Fruit fly (Drosophila melanogaster): ENCODE results near the gene CG43233.

CG43233 gene

DNA sequence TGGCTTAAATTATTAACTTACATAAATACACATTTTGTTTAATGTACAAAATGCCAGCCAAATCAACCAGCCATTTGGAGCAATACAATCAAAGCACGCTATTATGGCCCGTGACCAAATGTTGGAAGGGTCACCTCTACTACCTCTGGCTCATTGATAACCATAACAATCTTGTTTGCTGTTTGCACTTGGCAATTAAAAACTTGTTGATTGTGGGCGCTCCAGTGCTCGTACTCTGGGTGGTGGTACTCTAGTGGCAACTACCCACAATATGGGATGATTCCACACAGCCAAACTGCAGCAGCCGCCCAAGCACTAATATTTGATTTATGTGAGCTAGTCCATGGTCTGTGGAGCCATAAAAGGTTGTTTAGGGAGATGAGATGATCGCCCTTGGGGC, 42.0 kb downstream of the CG43233 start:
- peak; percentile 41 for TF ChIP-seq Crg-1 (GFP tag; optimal IDR thresholded peaks at IDR 0.05)
- TF ChIP-seq Mnt (GFP tag; optimal IDR thresholded peaks at IDR 0.05) = no peak
- no peak for TF ChIP-seq Hr96 (GFP tag; optimal IDR thresholded peaks at IDR 0.05)
- TF ChIP-seq cic (GFP tag; optimal IDR thresholded peaks at IDR 0.05) = peak; percentile 66
- peak; percentile 30 for TF ChIP-seq CG11617 (GFP tag; optimal IDR thresholded peaks at IDR 0.05)
- peak; percentile 40 for TF ChIP-seq CG7045 (GFP tag; optimal IDR thresholded peaks at IDR 0.05)

DNA sequence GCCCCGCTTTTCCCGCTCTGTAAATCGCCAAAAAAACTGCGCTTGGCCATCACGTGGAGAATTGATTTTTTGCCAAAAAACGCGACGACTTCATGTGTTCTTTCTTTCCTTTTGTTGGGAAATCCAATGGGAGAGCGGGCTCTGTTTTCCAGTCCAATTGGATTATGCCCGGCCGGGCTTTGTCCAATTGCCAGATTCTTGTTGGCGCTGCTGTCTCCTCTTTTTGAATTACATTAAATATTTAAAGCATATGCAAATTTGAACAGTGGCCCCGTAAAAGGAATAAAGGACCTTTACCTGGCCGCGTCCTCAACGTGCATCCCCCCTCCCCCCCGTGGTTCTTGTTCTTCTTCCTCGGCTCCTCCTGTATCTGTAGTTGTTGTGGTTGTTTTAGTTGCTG, 43.7 kb downstream of the CG43233 start:
- TF ChIP-seq kay (GFP tag; ENCODE audit: borderline replicate concordance) (peak; percentile 68), cnc (optimal IDR thresholded peaks at IDR 0.05) (no peak)

DNA sequence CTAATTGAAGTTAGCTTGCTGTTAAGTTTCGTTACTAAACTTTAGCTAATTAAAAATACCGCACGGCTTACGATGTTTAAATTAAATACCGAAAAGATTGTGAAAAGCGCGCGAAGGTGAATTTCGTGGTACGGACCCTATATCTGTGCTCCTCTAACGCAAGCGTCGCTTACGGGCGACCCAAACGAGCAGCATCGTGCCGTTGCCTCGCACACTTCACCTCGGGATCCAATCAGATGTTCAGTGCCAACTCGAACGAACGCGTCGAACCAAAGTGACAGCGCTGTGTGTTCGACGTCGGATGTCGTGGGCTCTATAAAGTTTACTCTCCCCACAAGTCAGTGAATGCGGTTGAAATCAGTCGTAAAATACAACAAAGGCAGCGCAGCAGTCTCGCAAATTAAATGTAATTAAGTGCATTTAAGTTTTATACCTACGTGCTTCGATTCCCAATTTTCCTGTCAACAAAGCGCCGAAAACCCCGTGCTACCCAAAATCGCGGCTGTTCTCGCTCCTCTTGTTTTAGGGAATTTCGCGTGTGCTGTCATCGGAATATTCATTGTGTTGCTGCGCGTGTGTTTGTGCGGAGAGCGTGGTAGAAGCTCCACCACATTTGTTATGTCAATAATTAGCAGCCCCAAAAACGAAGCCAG, 44.3 kb downstream of the CG43233 start:
- TF ChIP-seq Crg-1 (GFP tag; optimal IDR thresholded peaks at IDR 0.05) (no peak), Clk (GFP tag; optimal IDR thresholded peaks at IDR 0.05) (no peak), CG5204 (GFP tag; optimal IDR thresholded peaks at IDR 0.05) (no peak), CG1620 (GFP tag; optimal IDR thresholded peaks at IDR 0.05) (no peak), tj (GFP tag; optimal IDR thresholded peaks at IDR 0.05) (peak; percentile 23), CG12768 (GFP tag; optimal IDR thresholded peaks at IDR 0.05) (no peak), bab1 (GFP tag; optimal IDR thresholded peaks at IDR 0.05) (peak; percentile 62), pad (GFP tag; optimal IDR thresholded peaks at IDR 0.05) (peak; percentile 26), kay (GFP tag; ENCODE audit: borderline replicate concordance) (no peak), cnc (optimal IDR thresholded peaks at IDR 0.05) (no peak), CG7045 (GFP tag; optimal IDR thresholded peaks at IDR 0.05) (peak; percentile 26), cic (GFP tag; optimal IDR thresholded peaks at IDR 0.05) (peak; percentile 61), CG33017 (tag; optimal IDR thresholded peaks at IDR 0.05) (peak; percentile 7), toe (GFP tag; optimal IDR thresholded peaks at IDR 0.05) (no peak), CG7101 (tag; optimal IDR thresholded peaks at IDR 0.05) (peak; percentile 47), CG14711 (tag; optimal IDR thresholded peaks at IDR 0.05) (no peak), ovo (GFP tag; optimal IDR thresholded peaks at IDR 0.05) (no peak), CG11617 (GFP tag; optimal IDR thresholded peaks at IDR 0.05) (peak; percentile 59), Hr96 (GFP tag; optimal IDR thresholded peaks at IDR 0.05) (no peak), Mnt (GFP tag; optimal IDR thresholded peaks at IDR 0.05) (peak; percentile 72)

DNA sequence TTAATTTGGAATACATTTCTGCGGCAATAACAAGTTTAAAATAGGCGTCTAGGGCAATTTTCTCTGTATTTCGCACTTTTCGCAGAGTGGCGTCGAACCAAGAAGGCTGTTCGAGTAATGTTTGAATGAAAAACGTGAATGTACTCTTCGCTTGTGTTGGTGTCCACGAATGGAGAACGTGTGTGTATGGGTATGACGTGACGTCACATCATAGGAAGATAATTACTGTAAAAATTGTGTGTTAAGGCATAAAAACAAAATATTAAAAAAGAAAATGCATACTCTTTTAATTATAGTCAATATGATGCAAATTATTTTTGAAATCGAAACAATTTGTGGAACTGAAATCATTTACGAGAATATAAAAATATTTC, 44.8 kb downstream of the CG43233 start:
- no peak for TF ChIP-seq CG12768 (GFP tag; optimal IDR thresholded peaks at IDR 0.05)
- TF ChIP-seq CG7101 (tag; optimal IDR thresholded peaks at IDR 0.05) = no peak
- TF ChIP-seq CG5204 (GFP tag; optimal IDR thresholded peaks at IDR 0.05) = no peak
- TF ChIP-seq pad (GFP tag; optimal IDR thresholded peaks at IDR 0.05) = no peak
- TF ChIP-seq CG14711 (tag; optimal IDR thresholded peaks at IDR 0.05) = no peak
- no peak for TF ChIP-seq Crg-1 (GFP tag; optimal IDR thresholded peaks at IDR 0.05)
- no peak for TF ChIP-seq toe (GFP tag; optimal IDR thresholded peaks at IDR 0.05)
- no peak for TF ChIP-seq ovo (GFP tag; optimal IDR thresholded peaks at IDR 0.05)
- no peak for TF ChIP-seq CG11617 (GFP tag; optimal IDR thresholded peaks at IDR 0.05)

DNA sequence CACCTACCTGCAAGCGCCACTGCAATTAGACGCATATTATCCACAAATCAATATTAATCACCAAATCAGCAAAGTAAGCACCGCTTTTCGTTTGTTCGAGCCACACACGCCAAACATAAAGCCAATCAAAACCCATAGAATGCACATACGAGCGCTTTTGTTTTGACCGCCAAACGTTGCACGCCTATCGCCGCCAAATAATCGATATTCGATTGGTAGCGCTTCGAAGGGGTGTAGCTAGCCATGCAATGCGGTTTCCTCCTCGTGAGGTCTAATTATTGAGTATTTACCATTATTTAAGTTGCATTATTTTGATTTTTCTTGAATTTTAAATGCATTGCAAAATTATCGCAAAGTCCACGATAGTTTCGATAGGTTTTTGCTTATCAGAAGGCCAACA, 45.8 kb downstream of the CG43233 start:
- TF ChIP-seq cic (GFP tag; optimal IDR thresholded peaks at IDR 0.05) = no peak
- no peak for TF ChIP-seq ovo (GFP tag; optimal IDR thresholded peaks at IDR 0.05)
- TF ChIP-seq kay (GFP tag; ENCODE audit: borderline replicate concordance) = no peak
- no peak for TF ChIP-seq cnc (optimal IDR thresholded peaks at IDR 0.05)
- no peak for TF ChIP-seq CG5204 (GFP tag; optimal IDR thresholded peaks at IDR 0.05)
- TF ChIP-seq pad (GFP tag; optimal IDR thresholded peaks at IDR 0.05) = no peak
- no peak for TF ChIP-seq CG12768 (GFP tag; optimal IDR thresholded peaks at IDR 0.05)
- no peak for TF ChIP-seq Mnt (GFP tag; optimal IDR thresholded peaks at IDR 0.05)
- no peak for TF ChIP-seq Hr96 (GFP tag; optimal IDR thresholded peaks at IDR 0.05)
- no peak for TF ChIP-seq CG33017 (tag; optimal IDR thresholded peaks at IDR 0.05)
- no peak for TF ChIP-seq CG11617 (GFP tag; optimal IDR thresholded peaks at IDR 0.05)
- TF ChIP-seq tj (GFP tag; optimal IDR thresholded peaks at IDR 0.05) = no peak
- TF ChIP-seq CG1620 (GFP tag; optimal IDR thresholded peaks at IDR 0.05) = no peak
- no peak for TF ChIP-seq CG14711 (tag; optimal IDR thresholded peaks at IDR 0.05)
- no peak for TF ChIP-seq bab1 (GFP tag; optimal IDR thresholded peaks at IDR 0.05)
- no peak for TF ChIP-seq Crg-1 (GFP tag; optimal IDR thresholded peaks at IDR 0.05)
- TF ChIP-seq CG7045 (GFP tag; optimal IDR thresholded peaks at IDR 0.05) = no peak
- no peak for TF ChIP-seq Clk (GFP tag; optimal IDR thresholded peaks at IDR 0.05)
- TF ChIP-seq CG7101 (tag; optimal IDR thresholded peaks at IDR 0.05) = no peak
- TF ChIP-seq toe (GFP tag; optimal IDR thresholded peaks at IDR 0.05) = no peak

DNA sequence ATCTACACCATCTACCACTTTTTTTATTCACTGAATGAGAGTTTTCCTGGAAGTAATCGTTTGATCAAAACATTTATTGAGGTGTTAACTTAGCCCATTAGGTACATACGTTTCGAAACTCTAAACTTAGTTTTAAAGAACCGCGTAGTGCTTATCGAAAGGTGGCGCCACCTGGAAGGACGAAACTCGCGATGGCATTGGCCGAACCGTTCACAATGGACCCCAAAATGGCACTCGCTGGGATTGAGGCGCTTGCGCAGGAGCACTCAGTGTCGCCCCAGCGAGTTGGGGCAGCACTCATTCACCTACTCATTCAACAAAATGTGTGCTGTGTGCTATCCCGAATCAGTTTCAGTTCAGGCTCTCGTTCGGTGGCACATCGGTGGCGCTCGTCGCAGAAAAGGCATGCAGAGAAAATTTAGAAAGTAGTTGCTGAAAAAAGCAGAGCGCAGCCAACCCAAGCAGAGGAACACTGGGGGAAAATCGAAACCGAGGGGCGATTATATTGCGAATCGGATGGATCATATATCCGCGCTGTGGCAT, 47.3 kb downstream of the CG43233 start, which contains the start of gene CG31688:
TSS of gene CG31688 (plus strand) at position 346 of the 543 bp plus-strand sequence.
- TF ChIP-seq CG33017 (tag; optimal IDR thresholded peaks at IDR 0.05) (no peak), cic (GFP tag; optimal IDR thresholded peaks at IDR 0.05) (peak; percentile 14), pad (GFP tag; optimal IDR thresholded peaks at IDR 0.05) (no peak), CG5204 (GFP tag; optimal IDR thresholded peaks at IDR 0.05) (no peak), bab1 (GFP tag; optimal IDR thresholded peaks at IDR 0.05) (no peak)

DNA sequence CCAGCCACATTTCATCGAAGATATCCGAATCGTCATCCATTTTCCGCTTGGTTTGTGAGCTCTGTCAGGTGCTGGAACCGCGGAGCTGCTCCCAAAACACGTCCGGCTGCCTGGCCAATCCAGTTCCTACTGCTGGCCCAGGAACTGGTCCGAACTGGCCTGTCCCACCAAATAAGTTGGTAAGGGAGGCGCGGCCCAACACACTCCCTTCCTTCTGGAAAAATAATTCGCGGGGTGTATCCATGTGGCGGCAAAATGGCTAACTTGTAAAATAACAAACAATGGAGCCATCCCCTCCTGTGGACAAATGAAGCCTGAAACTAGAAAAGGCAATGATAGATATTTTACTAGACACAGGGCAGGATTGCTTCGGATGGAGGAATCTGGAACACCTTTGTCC, 48.6 kb downstream of the CG43233 start, which contains the start of gene CG15130:
TSS of gene CG15130 (minus strand) at position 101 of the 400 bp plus-strand sequence.
- TF ChIP-seq CG11617 (GFP tag; optimal IDR thresholded peaks at IDR 0.05) = no peak
- TF ChIP-seq CG5204 (GFP tag; optimal IDR thresholded peaks at IDR 0.05) = no peak
- no peak for TF ChIP-seq Crg-1 (GFP tag; optimal IDR thresholded peaks at IDR 0.05)
- TF ChIP-seq CG33017 (tag; optimal IDR thresholded peaks at IDR 0.05) = no peak
- no peak for TF ChIP-seq Hr96 (GFP tag; optimal IDR thresholded peaks at IDR 0.05)
- no peak for TF ChIP-seq cic (GFP tag; optimal IDR thresholded peaks at IDR 0.05)
- no peak for TF ChIP-seq CG12768 (GFP tag; optimal IDR thresholded peaks at IDR 0.05)
- TF ChIP-seq CG7101 (tag; optimal IDR thresholded peaks at IDR 0.05) = no peak
- no peak for TF ChIP-seq CG14711 (tag; optimal IDR thresholded peaks at IDR 0.05)

Data from whole organism, adult.